Worm (Caenorhabditis elegans) whole organism, L4 larva: ENCODE data around the gene rbg-1.

Experiments
- F49E8.2 ChIP-seq: sonication (generic microtip); optimal IDR thresholded peaks from 2 replicates; lab custom pipeline; 2016; ENCODE audit warnings: missing compliant biosample characterization, mild to moderate bottlenecking, missing genetic modification characterization, borderline replicate concordance
- Y5F2A.4 ChIP-seq: fragments of 200-800 bp; sonication (Bioruptor generic); optimal IDR thresholded peaks from 2 replicates; lab custom pipeline; 2018; ENCODE audit warnings: mild to moderate bottlenecking, missing genetic modification characterization, missing compliant biosample characterization
- ZK546.5 ChIP-seq, 2 experiments: sonication (generic microtip); optimal IDR thresholded peaks; 2 replicates each; lab custom pipeline; 2017; ENCODE audit warnings: missing biosample characterization in 2 of 2, missing genetic modification characterization in 2 of 2
- aly-2 ChIP-seq: sonication (generic microtip); optimal IDR thresholded peaks from 2 replicates; lab custom pipeline; 2018; ENCODE audit warnings: missing biosample characterization, missing genetic modification characterization
- ama-1 ChIP-seq: fragments of 150-350 bp; optimal IDR thresholded peaks from 2 replicates; lab custom pipeline; 2014; ENCODE audit warnings: inconsistent platforms, mixed read lengths
- arid-1 ChIP-seq: fragments of 200-800 bp; sonication (Bioruptor generic); conservative IDR thresholded peaks from 2 replicates; pipeline ENCODE4 v1.3.6; 2022; ENCODE audit warnings: missing genetic modification reagents, missing genetic modification characterization, missing compliant biosample characterization
- ces-1 ChIP-seq: fragments of 150-350 bp; sonication (generic microtip); optimal IDR thresholded peaks from 4 replicates; lab custom pipeline; 2014; ENCODE audit warnings: missing biosample characterization, missing genetic modification reagents, missing genetic modification characterization
- dve-1 ChIP-seq: sonication (generic microtip); optimal IDR thresholded peaks from 2 replicates; lab custom pipeline; 2017; ENCODE audit warnings: antibody characterized with exemption, mild to moderate bottlenecking, missing genetic modification characterization, missing compliant biosample characterization; ENCODE audit not compliant: insufficient read depth
- lir-3 ChIP-seq: sonication (generic microtip); optimal IDR thresholded peaks from 2 replicates; lab custom pipeline; 2016; ENCODE audit warnings: mild to moderate bottlenecking, missing genetic modification characterization, missing compliant biosample characterization
- nhr-111 ChIP-seq: fragments of 200-800 bp; sonication (Bioruptor generic); optimal IDR thresholded peaks from 2 replicates; lab custom pipeline; 2018; ENCODE audit warnings: mild to moderate bottlenecking, missing genetic modification characterization, missing compliant biosample characterization
- nhr-28 ChIP-seq: fragments of 150-350 bp; optimal IDR thresholded peaks from 2 replicates; lab custom pipeline; 2014; ENCODE audit warnings: missing biosample characterization, missing genetic modification characterization
- pha-4 ChIP-seq, 2 experiments: fragments of 150-350 bp in 1 of 2; fragments of 200-800 bp in 1 of 2; sonication (Bioruptor generic) in 1 of 2; IDR thresholded peaks in 1 of 2; optimal IDR thresholded peaks in 1 of 2; 2 replicates each; pipeline versions ENCODE4 v1.3.6 to Lab custom; 2014 to 2022; ENCODE audit warnings: missing genetic modification characterization in 2 of 2, missing genetic modification reagents in 2 of 2, missing biosample characterization in 1 of 2, missing compliant biosample characterization in 1 of 2
- pqm-1 ChIP-seq: sonication (generic microtip); optimal IDR thresholded peaks from 2 replicates; lab custom pipeline; 2017; ENCODE audit warnings: missing biosample characterization, missing genetic modification characterization
- tag-97 ChIP-seq: fragments of 200-800 bp; sonication (Bioruptor generic); IDR thresholded peaks from 2 replicates; pipeline ENCODE4 v1.3.6; 2022; ENCODE audit warnings: missing genetic modification characterization, missing compliant biosample characterization

DNA sequence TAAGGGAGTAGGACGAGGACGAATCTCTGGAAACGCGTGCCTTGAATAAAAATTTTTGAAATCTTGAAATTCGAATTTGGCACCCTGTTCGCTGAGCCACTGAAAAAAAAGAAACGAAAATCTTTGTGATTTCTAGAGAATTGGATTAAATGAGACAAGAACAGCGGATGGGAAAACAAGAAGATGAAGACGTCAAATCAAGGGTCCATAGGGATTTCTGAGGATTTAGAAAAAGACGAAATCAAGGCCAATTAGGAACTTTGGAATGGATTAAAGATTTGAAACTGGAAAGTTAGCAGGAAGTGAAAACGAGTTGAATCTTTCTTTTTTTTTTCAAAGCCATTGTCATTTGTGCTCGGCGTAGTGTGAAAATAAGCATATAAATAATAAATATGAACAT is 28.8 kb upstream of the rbg-1 start, which contains the start of gene pag-3:
- TF ChIP-seq lir-3: no peak
- TF ChIP-seq nhr-28 (tag; lab: Kevin White, UChicago): no peak
- no peak for TF ChIP-seq ZK546.5 (tag; optimal IDR thresholded peaks at IDR 0.05; lab: Kevin White, UChicago)
- no peak for TF ChIP-seq nhr-111 (GFP tag; lab: Kevin White, UChicago)
- TF ChIP-seq pqm-1 (tag; lab: Kevin White, UChicago): no peak
- TF ChIP-seq F49E8.2 (tag; lab: Kevin White, UChicago): no peak
- TF ChIP-seq pha-4 (GFP tag; IDR thresholded peaks at IDR 0.05; lab: Robert Waterston, UW): no peak
- TF ChIP-seq pha-4 (tag; optimal IDR thresholded peaks at IDR 0.05; lab: Kevin White, UChicago): no peak
- TF ChIP-seq ces-1 (GFP tag; lab: Kevin White, UChicago): no peak
- TF ChIP-seq tag-97 (GFP tag; lab: Robert Waterston, UW): no peak
- TF ChIP-seq aly-2 (tag; lab: Kevin White, UChicago): no peak
- TF ChIP-seq dve-1 (tag; lab: Kevin White, UChicago): no peak
- TF ChIP-seq arid-1 (GFP tag; lab: Robert Waterston, UW): no peak
- no peak for TF ChIP-seq Y5F2A.4 (GFP tag; lab: Kevin White, UChicago)
- TF ChIP-seq ama-1: no peak
